Worm (Caenorhabditis elegans) whole organism, L4/young adult: ENCODE results near the gene fard-1.
A peak's percentile ranks its signal among the peaks of the same experiment; 100 is the strongest.

Source experiments
- W03F9.2 ChIP-seq: fragments of 150-350 bp; optimal IDR thresholded peaks from 2 replicates; lab custom pipeline; 2014; ENCODE audit warnings: missing biosample characterization, missing genetic modification characterization
- dao-5 ChIP-seq: sonication (generic microtip); optimal IDR thresholded peaks from 2 replicates; lab custom pipeline; 2016; ENCODE audit warnings: missing genotype, missing genetic modification characterization, moderate library complexity, missing compliant biosample characterization
- him-1 ChIP-seq: sonication (generic microtip); optimal IDR thresholded peaks from 2 replicates; lab custom pipeline; 2016; ENCODE audit warnings: missing genotype, missing genetic modification reagents, missing genetic modification characterization, missing compliant biosample characterization

The fard-1 gene

ce11 chrX:2970212-2970611, 37.1 kb downstream of the fard-1 start:
- TF ChIP-seq dao-5 (tag; lab: Kevin White, UChicago) = no peak
- TF ChIP-seq him-1 = no peak
- TF ChIP-seq W03F9.2 = no peak

DNA sequence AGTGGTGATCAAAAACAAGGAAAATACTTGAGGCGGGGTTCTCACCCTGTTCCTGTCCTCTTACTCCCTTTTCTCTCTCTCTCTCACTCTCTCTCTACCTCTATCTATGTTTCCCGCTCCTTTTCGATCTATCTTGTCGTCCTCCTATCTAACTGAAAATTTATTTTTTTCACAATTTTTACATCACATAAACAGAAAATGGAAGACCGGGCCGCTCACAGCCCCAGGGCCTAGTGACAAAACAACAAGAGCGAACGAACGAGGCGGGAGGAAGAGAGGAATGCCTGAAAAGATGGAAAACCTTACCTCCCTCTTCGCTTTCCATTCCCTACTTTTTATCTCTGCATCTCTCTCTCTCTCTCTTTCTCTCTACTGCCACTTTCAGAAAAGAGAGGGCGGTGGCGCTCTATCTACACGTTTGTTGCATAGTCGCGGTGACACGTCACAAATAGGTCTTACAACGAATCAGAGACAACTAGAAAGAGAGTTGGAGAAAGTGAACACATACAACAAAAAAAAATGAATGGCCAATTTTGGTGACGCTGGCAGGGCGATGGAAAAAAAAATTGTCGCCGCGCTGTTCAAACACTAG, 37.7 kb downstream of the fard-1 start:
- no peak for TF ChIP-seq him-1
- no peak for TF ChIP-seq dao-5 (tag; lab: Kevin White, UChicago)
- no peak for TF ChIP-seq W03F9.2

DNA sequence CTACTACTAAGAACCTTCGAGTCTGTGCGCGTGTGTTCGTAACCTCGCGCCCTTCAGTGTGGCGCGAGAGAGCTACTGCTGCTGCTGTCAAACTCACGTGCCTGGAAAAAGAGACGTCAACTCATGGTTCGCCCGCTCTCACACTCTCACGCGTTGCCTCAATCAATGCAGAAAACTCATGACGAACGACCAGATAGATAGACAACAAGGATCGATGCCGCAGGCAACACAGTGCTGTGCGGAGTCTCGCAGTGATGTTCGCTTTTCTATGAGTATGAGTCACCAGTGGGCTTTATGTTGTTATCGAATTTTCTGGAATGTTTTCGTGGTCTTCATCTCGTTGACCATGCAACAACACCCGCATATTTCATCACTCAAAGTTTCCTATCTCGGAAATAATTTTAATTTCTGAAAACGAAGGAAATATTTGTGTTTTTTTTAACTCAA, 38.4 kb downstream of the fard-1 start:
- peak; percentile 53 for TF ChIP-seq W03F9.2
- TF ChIP-seq dao-5 (tag; lab: Kevin White, UChicago) = no peak
- TF ChIP-seq him-1 = peak; percentile 73

DNA sequence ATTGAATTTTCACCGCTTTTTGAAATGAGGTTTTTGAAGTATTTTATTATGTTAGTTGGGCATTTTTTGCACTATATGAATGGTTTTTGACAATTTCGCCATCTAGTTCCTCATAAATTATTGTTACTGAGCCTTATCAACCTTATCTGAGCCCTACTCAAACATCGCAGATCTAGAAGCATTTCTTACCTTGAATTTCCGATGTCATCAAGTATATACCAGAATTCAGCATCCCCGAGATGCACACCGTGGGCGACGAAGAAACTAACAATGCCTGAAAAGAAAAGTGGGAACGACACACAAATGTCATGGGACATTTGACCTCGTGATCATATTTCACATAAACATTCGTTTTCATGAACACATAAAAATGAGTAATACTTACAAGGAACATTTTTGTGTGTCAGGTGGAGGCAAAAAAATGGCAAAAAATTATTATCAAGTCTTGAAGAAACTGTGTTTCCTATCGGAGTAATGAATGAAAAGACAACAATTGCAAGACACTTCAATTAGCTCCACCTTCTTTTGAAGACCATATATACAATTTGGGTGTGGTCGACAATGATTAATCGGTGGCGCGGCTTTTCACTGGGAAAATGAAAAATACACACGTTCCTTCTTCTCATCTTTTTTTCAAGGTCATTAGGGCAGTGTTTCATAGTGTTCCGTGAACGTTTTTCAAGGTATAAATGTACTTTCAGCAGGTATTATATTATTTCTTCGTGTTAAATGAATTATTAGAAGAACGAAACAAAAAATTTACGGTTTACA, 39.3 kb downstream of the fard-1 start:
- no peak for TF ChIP-seq W03F9.2
- TF ChIP-seq him-1 = no peak
- TF ChIP-seq dao-5 (tag; lab: Kevin White, UChicago) = no peak

ce11 chrX:2975421-2975820, 42.3 kb downstream of the fard-1 start:
- no peak for TF ChIP-seq W03F9.2

DNA sequence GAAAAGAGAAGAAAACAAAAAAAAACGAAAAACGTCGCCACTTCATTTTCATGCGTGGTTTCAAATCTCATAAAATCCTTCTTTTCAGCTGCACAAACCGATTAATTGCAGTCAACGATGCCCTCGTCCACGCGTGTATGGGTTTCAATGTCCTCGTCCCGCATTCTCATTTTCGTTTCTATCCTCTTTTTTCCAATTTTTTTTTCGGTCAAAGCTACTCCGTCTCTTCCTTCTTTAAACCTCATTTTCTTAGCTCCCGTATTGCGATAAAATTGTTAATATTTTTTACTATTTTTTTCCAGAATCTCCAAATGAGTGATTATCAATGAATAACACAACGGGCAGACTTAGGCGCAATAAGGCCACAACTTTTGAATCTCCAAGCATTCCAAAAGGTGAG, 43.0 kb downstream of the fard-1 start, which contains the start of gene aakg-3:
TSS of gene aakg-3 (plus strand) at position 301 of the 400 bp plus-strand sequence.
- TF ChIP-seq W03F9.2 = no peak
- no peak for TF ChIP-seq him-1
- TF ChIP-seq dao-5 (tag; lab: Kevin White, UChicago) = no peak

ce11 chrX:2978100-2978499, 44.9 kb downstream of the fard-1 start:
- TF ChIP-seq dao-5 (tag; lab: Kevin White, UChicago) (no peak), him-1 (no peak), W03F9.2 (no peak)

DNA sequence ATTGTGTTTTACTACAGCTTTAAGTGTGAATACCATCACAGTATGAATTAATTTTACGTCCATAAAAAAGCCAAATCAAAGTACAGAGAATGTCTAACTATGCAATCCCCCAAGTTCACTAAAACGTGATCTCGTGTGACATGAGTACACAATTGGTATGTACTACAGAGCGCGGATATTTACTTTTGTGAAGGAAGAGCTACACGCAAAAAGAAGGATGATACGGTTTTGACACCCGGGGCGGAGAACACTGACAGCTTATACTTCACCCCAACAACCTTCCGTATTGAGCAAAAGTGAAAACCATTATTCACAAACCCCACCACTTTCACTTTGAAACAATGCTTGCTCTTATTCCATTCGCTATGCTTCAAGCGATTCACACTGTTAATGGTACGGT, 48.6 kb downstream of the fard-1 start, which contains the start of gene nspg-5:
TSS of gene nspg-5 (plus strand) at position 301 of the 400 bp plus-strand sequence.
- no peak for TF ChIP-seq dao-5 (tag; lab: Kevin White, UChicago)
- TF ChIP-seq W03F9.2 = no peak
- no peak for TF ChIP-seq him-1

ce11 chrX:2983996-2984395, 50.8 kb downstream of the fard-1 start, which contains the start of gene osm-5:
TSS of gene osm-5 (plus strand) at chrX:2984263.
- TF ChIP-seq dao-5 (tag; lab: Kevin White, UChicago) (no peak), W03F9.2 (no peak), him-1 (no peak)
